Worm (Caenorhabditis elegans) whole organism, mixed stage, embryonic: Measurements from ENCODE around the gene asp-19.

ENCODE experiments used
- M03D4.4 ChIP-seq: sonication (generic microtip); optimal IDR thresholded peaks from 2 replicates; lab custom pipeline; 2017; ENCODE audit warnings: mild to moderate bottlenecking, missing genetic modification characterization, missing compliant biosample characterization
- bed-3 ChIP-seq: fragments of 200-800 bp; sonication (Bioruptor generic); optimal IDR thresholded peaks from 3 replicates; lab custom pipeline; 2018; ENCODE audit warnings: mild to moderate bottlenecking, missing genetic modification characterization, moderate library complexity, missing compliant biosample characterization
- blmp-1 ChIP-seq: fragments of 150-350 bp; optimal IDR thresholded peaks from 2 replicates; lab custom pipeline; 2014; ENCODE audit warnings: missing biosample characterization, missing genetic modification characterization
- ceh-39 ChIP-seq: fragments of 150-350 bp; optimal IDR thresholded peaks from 2 replicates; lab custom pipeline; 2014; ENCODE audit warnings: missing biosample characterization, missing genetic modification characterization
- ceh-43 ChIP-seq: fragments of 200-800 bp; sonication (Bioruptor generic); optimal IDR thresholded peaks from 2 replicates; lab custom pipeline; 2018; ENCODE audit warnings: mild to moderate bottlenecking, missing genetic modification characterization, moderate library complexity, missing compliant biosample characterization
- ceh-83 ChIP-seq: fragments of 200-800 bp; sonication (Bioruptor generic); optimal IDR thresholded peaks from 2 replicates; lab custom pipeline; 2018; ENCODE audit warnings: mild to moderate bottlenecking, missing genetic modification characterization, missing compliant biosample characterization
- ces-1 ChIP-seq: fragments of 150-350 bp; optimal IDR thresholded peaks from 2 replicates; lab custom pipeline; 2014; ENCODE audit warnings: missing biosample characterization, missing genetic modification reagents, missing genetic modification characterization
- cnd-1 ChIP-seq: fragments of 200-800 bp; sonication (Bioruptor generic); optimal IDR thresholded peaks from 2 replicates; lab custom pipeline; 2018; ENCODE audit warnings: mild to moderate bottlenecking, missing genetic modification characterization, missing compliant biosample characterization
- drap-1 ChIP-seq: fragments of 200-800 bp; sonication (Bioruptor generic); optimal IDR thresholded peaks from 3 replicates; lab custom pipeline; 2018; ENCODE audit warnings: mild to moderate bottlenecking, missing genetic modification characterization, missing compliant biosample characterization
- elt-1 ChIP-seq: sonication (generic microtip); optimal IDR thresholded peaks from 2 replicates; lab custom pipeline; 2017; ENCODE audit warnings: missing genetic modification characterization, mild to moderate bottlenecking, missing compliant biosample characterization, antibody characterized with exemption, moderate library complexity, borderline replicate concordance; ENCODE audit not compliant: insufficient read depth
- elt-3 ChIP-seq: fragments of 150-350 bp; optimal IDR thresholded peaks from 2 replicates; lab custom pipeline; 2014; ENCODE audit warnings: missing biosample characterization, missing genetic modification characterization
- flh-1 ChIP-seq: fragments of 200-800 bp; sonication (Bioruptor generic); optimal IDR thresholded peaks from 2 replicates; lab custom pipeline; 2018; ENCODE audit warnings: mild to moderate bottlenecking, missing genetic modification characterization, moderate library complexity, missing compliant biosample characterization
- ham-2 ChIP-seq: fragments of 200-800 bp; sonication (Bioruptor generic); optimal IDR thresholded peaks from 2 replicates; lab custom pipeline; 2018; ENCODE audit warnings: mild to moderate bottlenecking, missing genetic modification characterization, missing compliant biosample characterization
- hlh-1 ChIP-seq: fragments of 150-350 bp; optimal IDR thresholded peaks from 2 replicates; lab custom pipeline; 2014; ENCODE audit warnings: missing biosample characterization, missing genetic modification reagents, missing genetic modification characterization
- lin-13 ChIP-seq: fragments of 150-350 bp; optimal IDR thresholded peaks from 2 replicates; lab custom pipeline; 2014; ENCODE audit warnings: missing biosample characterization, missing genetic modification characterization
- lsy-2 ChIP-seq: fragments of 150-350 bp; optimal IDR thresholded peaks from 2 replicates; lab custom pipeline; 2014; ENCODE audit warnings: missing biosample characterization, missing genetic modification characterization
- mab-5 ChIP-seq: fragments of 150-350 bp; optimal IDR thresholded peaks from 2 replicates; lab custom pipeline; 2014; ENCODE audit warnings: missing biosample characterization, missing genetic modification characterization
- mep-1 ChIP-seq: fragments of 150-350 bp; optimal IDR thresholded peaks from 2 replicates; lab custom pipeline; 2017; ENCODE audit warnings: missing biosample characterization, missing genetic modification reagents, missing genetic modification characterization, inconsistent platforms
- mls-2 ChIP-seq: sonication (generic microtip); optimal IDR thresholded peaks from 2 replicates; lab custom pipeline; 2016; ENCODE audit warnings: mild to moderate bottlenecking, missing genetic modification characterization, moderate library complexity, missing compliant biosample characterization
- nhr-12 ChIP-seq: fragments of 150-350 bp; optimal IDR thresholded peaks from 2 replicates; lab custom pipeline; 2014; ENCODE audit warnings: missing biosample characterization, missing genetic modification characterization
- nhr-2 ChIP-seq: fragments of 150-350 bp; optimal IDR thresholded peaks from 2 replicates; lab custom pipeline; 2014; ENCODE audit warnings: missing biosample characterization, missing genetic modification characterization
- nhr-237 ChIP-seq: fragments of 150-350 bp; optimal IDR thresholded peaks from 2 replicates; lab custom pipeline; 2014; ENCODE audit warnings: missing biosample characterization, missing genetic modification characterization
- nhr-28 ChIP-seq: fragments of 150-350 bp; optimal IDR thresholded peaks from 2 replicates; lab custom pipeline; 2014; ENCODE audit warnings: missing biosample characterization, missing genetic modification characterization
- nhr-76 ChIP-seq: sonication (generic microtip); optimal IDR thresholded peaks from 2 replicates; lab custom pipeline; 2017; ENCODE audit warnings: missing biosample characterization, missing genetic modification characterization
- pha-4 ChIP-seq: fragments of 150-350 bp; optimal IDR thresholded peaks from 2 replicates; lab custom pipeline; 2018; ENCODE audit warnings: missing biosample characterization, missing genetic modification reagents, missing genetic modification characterization
- sem-2 ChIP-seq: fragments of 200-800 bp; sonication (Bioruptor generic); optimal IDR thresholded peaks from 2 replicates; lab custom pipeline; 2018; ENCODE audit warnings: mild to moderate bottlenecking, missing genetic modification characterization, missing compliant biosample characterization
- snpc-4 ChIP-seq: fragments of 150-350 bp; optimal IDR thresholded peaks from 2 replicates; lab custom pipeline; 2014; ENCODE audit warnings: missing biosample characterization, missing genetic modification characterization
- sptf-1 ChIP-seq: sonication (generic microtip); optimal IDR thresholded peaks from 2 replicates; lab custom pipeline; 2017; ENCODE audit warnings: mild to moderate bottlenecking, missing genetic modification characterization, moderate library complexity, missing compliant biosample characterization
- tbx-8 ChIP-seq: fragments of 200-800 bp; sonication (Bioruptor generic); optimal IDR thresholded peaks from 2 replicates; lab custom pipeline; 2018; ENCODE audit warnings: mild to moderate bottlenecking, missing genetic modification characterization, moderate library complexity, missing compliant biosample characterization
- unc-120 ChIP-seq: sonication (generic microtip); optimal IDR thresholded peaks from 2 replicates; lab custom pipeline; 2017; ENCODE audit warnings: missing genetic modification characterization, missing compliant biosample characterization; ENCODE audit not compliant: poor library complexity, severe bottlenecking
- unc-39 ChIP-seq: fragments of 150-350 bp; optimal IDR thresholded peaks from 2 replicates; lab custom pipeline; 2014; ENCODE audit warnings: missing biosample characterization, missing genetic modification characterization
- unc-62 ChIP-seq: fragments of 150-350 bp; optimal IDR thresholded peaks from 2 replicates; lab custom pipeline; 2014; ENCODE audit warnings: missing biosample characterization, missing genetic modification reagents, missing genetic modification characterization
- zip-8 ChIP-seq: fragments of 150-350 bp; optimal IDR thresholded peaks from 2 replicates; lab custom pipeline; 2014; ENCODE audit warnings: missing biosample characterization, missing genetic modification characterization
- ztf-11 ChIP-seq: fragments of 150-350 bp; optimal IDR thresholded peaks from 2 replicates; lab custom pipeline; 2014; ENCODE audit warnings: missing biosample characterization, missing genetic modification characterization

Gene asp-19

DNA sequence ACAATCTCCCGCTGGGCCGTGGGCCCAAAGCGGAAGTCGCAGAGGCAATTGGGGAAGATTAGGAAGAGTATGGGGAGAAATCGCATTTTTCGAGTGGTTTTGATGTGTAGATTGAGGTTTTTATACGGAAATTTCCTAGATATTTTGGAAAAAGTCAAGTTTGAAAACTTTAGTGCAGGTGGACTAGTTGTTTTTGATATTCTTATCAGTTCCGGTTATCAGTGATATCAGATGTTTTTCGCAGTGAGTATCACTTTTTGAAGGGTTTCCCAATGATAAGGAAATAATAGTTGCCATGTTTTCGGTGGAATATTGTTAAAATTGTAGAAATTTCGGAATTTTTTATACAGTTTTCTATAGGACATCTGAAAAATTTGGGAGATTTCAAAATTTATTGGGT lies 5.2 kb upstream of the asp-19 start, which contains the start of gene scl-20:
Gene scl-20, minus strand, starts transcription at position 101 of the 400 bp plus-strand sequence.
- TF ChIP-seq zip-8 (tag; lab: Kevin White, UChicago), result no peak
- TF ChIP-seq ztf-11 (tag; lab: Kevin White, UChicago), result no peak
- no peak for TF ChIP-seq sem-2 (GFP tag; lab: Kevin White, UChicago)
- no peak for TF ChIP-seq unc-120 (tag; lab: Kevin White, UChicago)
- TF ChIP-seq sptf-1 (tag; lab: Kevin White, UChicago), result no peak
- TF ChIP-seq pha-4 (tag; lab: Kevin White, UChicago), result no peak
- TF ChIP-seq M03D4.4 (tag; lab: Kevin White, UChicago), result no peak
- no peak for TF ChIP-seq flh-1 (GFP tag; lab: Kevin White, UChicago)
- TF ChIP-seq mls-2, result no peak
- no peak for TF ChIP-seq ceh-83 (GFP tag; lab: Kevin White, UChicago)
- TF ChIP-seq nhr-2 (tag; lab: Kevin White, UChicago), result no peak

DNA sequence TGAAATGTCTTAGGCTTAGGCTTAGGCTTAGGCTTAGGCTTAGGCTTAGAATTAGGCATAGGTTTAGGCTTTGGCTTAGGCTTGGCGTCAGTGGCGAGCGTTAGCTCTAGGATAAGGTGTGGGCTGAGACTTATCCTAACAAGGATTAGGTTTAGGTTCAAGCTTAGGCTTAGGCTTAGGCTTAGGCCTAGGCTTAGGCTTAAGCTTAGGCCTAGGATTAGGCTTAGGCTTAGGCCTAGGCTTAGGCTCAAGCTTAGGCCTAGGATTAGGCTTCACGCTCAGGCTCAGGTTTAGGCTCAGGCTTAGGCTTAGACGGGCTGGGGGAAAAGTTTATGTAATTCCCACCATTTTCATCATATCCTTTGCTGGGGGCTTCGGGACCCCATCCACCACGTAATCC lies 4.8 kb upstream of the asp-19 start:
- TF ChIP-seq ham-2 (peak; percentile 10), sem-2 (GFP tag; lab: Kevin White, UChicago) (no peak)

DNA sequence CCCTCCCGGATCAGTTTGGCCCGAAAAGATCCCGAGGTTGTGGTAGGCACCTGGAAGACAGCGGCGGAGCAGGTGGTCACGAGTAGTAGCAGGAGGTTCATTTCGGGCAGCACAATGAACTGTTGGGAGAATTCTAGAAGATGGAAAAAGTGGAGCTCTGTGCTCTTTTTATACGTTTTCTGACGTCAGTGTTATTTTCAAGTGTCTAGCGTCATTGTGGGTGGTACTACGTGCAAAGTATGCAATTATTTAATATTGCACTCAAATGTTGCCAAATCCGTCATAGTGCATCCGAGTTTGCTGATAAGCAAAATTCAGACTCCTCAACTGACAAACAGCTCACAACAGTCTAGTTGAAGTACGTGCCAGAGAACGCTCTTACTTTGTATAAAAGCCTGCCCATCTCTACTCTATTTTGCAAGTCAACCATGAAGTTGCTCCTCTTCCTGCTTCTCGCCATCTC lies 2.4 kb upstream of the asp-19 start, which contains the start of the genes asp-18 and scl-19:
Gene asp-18, minus strand, starts transcription at position 101 of the 463 bp plus-strand sequence.
Gene scl-19, plus strand, starts transcription at position 413 of the 463 bp plus-strand sequence.
- TF ChIP-seq ceh-39 (tag; lab: Kevin White, UChicago) (no peak), nhr-2 (tag; lab: Kevin White, UChicago) (no peak), unc-120 (tag; lab: Kevin White, UChicago) (no peak)

DNA sequence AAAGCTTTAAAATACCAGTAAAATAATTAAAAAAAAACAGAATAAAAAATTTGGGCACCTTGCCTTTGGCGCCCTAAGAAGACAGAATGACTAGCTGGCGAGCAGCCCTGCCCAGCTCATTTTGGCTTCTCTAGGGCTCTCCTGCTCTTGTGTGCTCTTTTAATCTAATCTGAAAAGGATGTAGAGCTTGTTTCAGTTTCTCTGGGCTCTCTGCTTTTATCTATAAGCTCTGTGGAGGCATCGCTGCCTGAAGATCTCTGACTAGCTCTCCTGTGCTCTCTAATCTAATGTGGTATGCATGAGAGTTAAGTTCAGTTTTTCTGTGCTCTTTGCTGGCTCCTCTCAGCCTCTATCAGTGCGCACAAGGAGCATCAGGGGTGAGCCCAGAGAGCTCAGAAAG lies 3.3 kb downstream of the asp-19 start:
- no peak for TF ChIP-seq ztf-11 (tag; lab: Kevin White, UChicago)
- no peak for TF ChIP-seq mls-2
- TF ChIP-seq sptf-1 (tag; lab: Kevin White, UChicago), result no peak
- TF ChIP-seq blmp-1, result no peak
- peak; percentile 68 for TF ChIP-seq ces-1 (GFP tag; lab: Kevin White, UChicago)
- TF ChIP-seq mab-5 (tag; lab: Kevin White, UChicago), result no peak
- no peak for TF ChIP-seq ceh-39 (tag; lab: Kevin White, UChicago)
- TF ChIP-seq, all 35 proteins: peak for 1

ce11 chrV:18724076-18724475 lies 5.1 kb downstream of the asp-19 start:
- no peak for TF ChIP-seq lsy-2 (tag; lab: Kevin White, UChicago)
- TF ChIP-seq ztf-11 (tag; lab: Kevin White, UChicago), result no peak
- TF ChIP-seq sem-2 (GFP tag; lab: Kevin White, UChicago), result no peak
- no peak for TF ChIP-seq unc-62
- TF ChIP-seq unc-39 (tag; lab: Kevin White, UChicago), result no peak
- no peak for TF ChIP-seq ceh-43 (GFP tag; lab: Kevin White, UChicago)
- TF ChIP-seq ham-2, result no peak
- TF ChIP-seq mab-5 (tag; lab: Kevin White, UChicago), result no peak
- no peak for TF ChIP-seq nhr-2 (tag; lab: Kevin White, UChicago)
- TF ChIP-seq lin-13 (tag; lab: Kevin White, UChicago), result no peak
- no peak for TF ChIP-seq zip-8 (tag; lab: Kevin White, UChicago)
- no peak for TF ChIP-seq mep-1
- no peak for TF ChIP-seq elt-3 (tag; lab: Kevin White, UChicago)
- TF ChIP-seq mls-2, result no peak
- TF ChIP-seq bed-3 (GFP tag; lab: Kevin White, UChicago), result no peak

ce11 chrV:18723604-18724003 lies 5.6 kb downstream of the asp-19 start:
- TF ChIP-seq bed-3 (GFP tag; lab: Kevin White, UChicago) (no peak), ceh-83 (GFP tag; lab: Kevin White, UChicago) (no peak), nhr-2 (tag; lab: Kevin White, UChicago) (peak; percentile 83), zip-8 (tag; lab: Kevin White, UChicago) (no peak), mls-2 (peak; percentile 24), M03D4.4 (tag; lab: Kevin White, UChicago) (no peak), mep-1 (peak; percentile 80), sptf-1 (tag; lab: Kevin White, UChicago) (no peak), ceh-43 (GFP tag; lab: Kevin White, UChicago) (no peak), elt-1 (no peak), unc-120 (tag; lab: Kevin White, UChicago) (peak; percentile 52), cnd-1 (peak; percentile 50), snpc-4 (tag; lab: Kevin White, UChicago) (no peak), hlh-1 (tag; lab: Kevin White, UChicago) (peak; percentile 92), drap-1 (GFP tag; lab: Kevin White, UChicago) (no peak), ztf-11 (tag; lab: Kevin White, UChicago) (peak; percentile 22), ceh-39 (tag; lab: Kevin White, UChicago) (peak; percentile 99), sem-2 (GFP tag; lab: Kevin White, UChicago) (no peak), elt-3 (tag; lab: Kevin White, UChicago) (peak; percentile 13), ces-1 (GFP tag; lab: Kevin White, UChicago) (peak; percentile 96), blmp-1 (no peak), pha-4 (tag; lab: Kevin White, UChicago) (peak; percentile 97), nhr-28 (tag; lab: Kevin White, UChicago) (no peak), mab-5 (tag; lab: Kevin White, UChicago) (peak; percentile 86), lsy-2 (tag; lab: Kevin White, UChicago) (peak; percentile 89), tbx-8 (no peak), unc-62 (peak; percentile 83), nhr-237 (peak; percentile 93), nhr-12 (tag; lab: Kevin White, UChicago) (no peak), ham-2 (no peak), lin-13 (tag; lab: Kevin White, UChicago) (peak; percentile 86), nhr-76 (tag; lab: Kevin White, UChicago) (no peak)
